Worm (Caenorhabditis elegans) whole organism, mixed stage, embryonic: ENCODE results near the gene F27D9.2.

Source experiments
- lin-13 ChIP-seq: fragments of 150-350 bp; optimal IDR thresholded peaks from 2 replicates; lab custom pipeline; 2014; ENCODE audit warnings: missing biosample characterization, missing genetic modification characterization
- mep-1 ChIP-seq: fragments of 150-350 bp; optimal IDR thresholded peaks from 2 replicates; lab custom pipeline; 2017; ENCODE audit warnings: missing biosample characterization, missing genetic modification reagents, missing genetic modification characterization, inconsistent platforms
- nhr-237 ChIP-seq: fragments of 150-350 bp; optimal IDR thresholded peaks from 2 replicates; lab custom pipeline; 2014; ENCODE audit warnings: missing biosample characterization, missing genetic modification characterization
- nhr-76 ChIP-seq: sonication (generic microtip); optimal IDR thresholded peaks from 2 replicates; lab custom pipeline; 2017; ENCODE audit warnings: missing biosample characterization, missing genetic modification characterization
- sem-2 ChIP-seq: fragments of 200-800 bp; sonication (Bioruptor generic); optimal IDR thresholded peaks from 2 replicates; lab custom pipeline; 2018; ENCODE audit warnings: mild to moderate bottlenecking, missing genetic modification characterization, missing compliant biosample characterization
- unc-39 ChIP-seq: fragments of 150-350 bp; optimal IDR thresholded peaks from 2 replicates; lab custom pipeline; 2014; ENCODE audit warnings: missing biosample characterization, missing genetic modification characterization
- unc-62 ChIP-seq: fragments of 150-350 bp; optimal IDR thresholded peaks from 2 replicates; lab custom pipeline; 2014; ENCODE audit warnings: missing biosample characterization, missing genetic modification reagents, missing genetic modification characterization
- zip-8 ChIP-seq: fragments of 150-350 bp; optimal IDR thresholded peaks from 2 replicates; lab custom pipeline; 2014; ENCODE audit warnings: missing biosample characterization, missing genetic modification characterization
- ztf-11 ChIP-seq: fragments of 150-350 bp; optimal IDR thresholded peaks from 2 replicates; lab custom pipeline; 2014; ENCODE audit warnings: missing biosample characterization, missing genetic modification characterization

- TF ChIP-seq zip-8 (tag; lab: Kevin White, UChicago) (no peak), lin-13 (tag; lab: Kevin White, UChicago) (no peak), nhr-237 (no peak), mep-1 (no peak), unc-62 (GFP tag; lab: Kevin White, UChicago) (no peak), unc-39 (tag; lab: Kevin White, UChicago) (no peak), sem-2 (GFP tag; lab: Kevin White, UChicago) (no peak), ztf-11 (tag; lab: Kevin White, UChicago) (no peak), nhr-76 (tag; lab: Kevin White, UChicago) (no peak)
Measured at ce11 chrX:7665401-7665800, 7.4 kb upstream of the F27D9.2 start.
